Worm (Caenorhabditis elegans): ENCODE data around the gene K10C2.12.

The K10C2.12 gene

DNA sequence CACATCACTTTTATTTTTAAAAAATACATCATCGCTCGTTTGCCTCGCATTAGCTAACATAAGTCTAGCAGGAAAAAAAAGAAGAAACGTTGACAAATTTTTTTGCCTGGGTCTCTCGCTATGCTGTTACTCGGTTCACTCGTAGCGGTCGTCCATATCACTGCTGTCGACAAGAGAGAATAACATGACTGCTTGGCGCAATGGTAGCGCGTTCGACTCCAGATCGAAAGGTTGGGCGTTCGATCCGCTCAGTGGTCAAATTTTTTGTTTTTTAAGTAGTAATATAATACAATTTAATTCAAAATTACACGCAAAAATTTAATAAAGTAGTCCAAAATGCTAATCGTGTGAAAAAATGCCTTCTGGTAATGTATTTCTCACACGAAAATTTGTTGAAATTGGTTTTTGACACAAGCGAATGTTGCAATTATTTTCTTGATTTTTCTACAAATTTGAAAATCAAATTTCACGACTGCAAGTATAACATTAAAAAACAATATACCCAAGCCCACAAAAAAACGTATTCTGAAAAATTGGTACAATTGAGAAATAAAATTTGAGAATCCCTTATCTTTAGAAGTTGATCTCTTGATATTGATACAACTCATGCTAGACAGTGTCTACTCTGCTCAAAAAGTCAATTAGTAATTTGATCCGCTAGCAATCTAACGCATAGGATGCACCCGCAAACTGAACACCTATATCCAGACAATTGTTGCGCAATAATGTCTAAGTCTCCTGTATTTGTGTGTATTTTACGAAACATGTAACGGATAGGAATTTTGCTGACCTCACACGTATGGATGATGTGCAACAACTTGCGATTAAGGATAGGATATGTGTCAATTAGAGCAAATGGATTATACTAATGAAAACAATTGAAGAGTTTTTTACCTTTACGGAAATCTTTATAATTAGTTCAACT is 49.1 kb downstream of the K10C2.12 start (continued):
- TF ChIP-seq elt-1 (tag; optimal IDR thresholded peaks at IDR 0.05) (no peak), alr-1 (tag; optimal IDR thresholded peaks at IDR 0.05) (no peak), R02D3.7 (tag; optimal IDR thresholded peaks at IDR 0.05) (no peak), gmeb-1 (tag; optimal IDR thresholded peaks at IDR 0.05) (peak; percentile 33), nhr-11 (tag; optimal IDR thresholded peaks at IDR 0.05) (no peak), peb-1 (tag; optimal IDR thresholded peaks at IDR 0.05) (no peak), Y55F3AM.14 (GFP tag; optimal IDR thresholded peaks at IDR 0.05) (no peak)

Data from whole organism, L2 larva.